Worm (Caenorhabditis elegans) whole organism, late embryonic: Measurements from ENCODE around the gene stdh-2.

Source experiments
- C08G9.2 ChIP-seq: sonication (generic microtip); optimal IDR thresholded peaks from 2 replicates; lab custom pipeline; 2016; ENCODE audit warnings: mild to moderate bottlenecking, missing genetic modification characterization, moderate library complexity, missing compliant biosample characterization
- C38D4.7 ChIP-seq: fragments of 200-800 bp; sonication (Bioruptor generic); optimal IDR thresholded peaks from 2 replicates; lab custom pipeline; 2018; ENCODE audit warnings: mild to moderate bottlenecking, missing genetic modification characterization, moderate library complexity, missing compliant biosample characterization
- F13H6.1 ChIP-seq: sonication (generic microtip); optimal IDR thresholded peaks from 2 replicates; lab custom pipeline; 2016; ENCODE audit warnings: missing genetic modification characterization, missing compliant biosample characterization
- K09A11.1 ChIP-seq: sonication (generic microtip); optimal IDR thresholded peaks from 2 replicates; lab custom pipeline; 2017; ENCODE audit warnings: antibody characterized with exemption, mild to moderate bottlenecking, missing genetic modification characterization, missing compliant biosample characterization; ENCODE audit not compliant: insufficient read depth
- ceh-14 ChIP-seq: sonication (generic microtip); optimal IDR thresholded peaks from 2 replicates; lab custom pipeline; 2016; ENCODE audit warnings: missing genotype, missing genetic modification characterization, missing compliant biosample characterization
- ceh-30 ChIP-seq: fragments of 150-350 bp; optimal IDR thresholded peaks from 2 replicates; lab custom pipeline; 2014; ENCODE audit warnings: missing biosample characterization, missing genetic modification characterization
- ceh-31 ChIP-seq: sonication (generic microtip); optimal IDR thresholded peaks from 2 replicates; lab custom pipeline; 2016; ENCODE audit warnings: missing genetic modification characterization, missing compliant biosample characterization
- ceh-6 ChIP-seq: fragments of 200-800 bp; sonication (Bioruptor generic); optimal IDR thresholded peaks from 2 replicates; lab custom pipeline; 2018; ENCODE audit warnings: mild to moderate bottlenecking, missing genetic modification characterization, missing compliant biosample characterization
- dmd-4 ChIP-seq: sonication (generic microtip); optimal IDR thresholded peaks from 2 replicates; lab custom pipeline; 2016; ENCODE audit warnings: borderline replicate concordance, missing genetic modification characterization, missing compliant biosample characterization
- elt-4 ChIP-seq: sonication (generic microtip); optimal IDR thresholded peaks from 2 replicates; lab custom pipeline; 2016; ENCODE audit warnings: missing genetic modification characterization, missing compliant biosample characterization
- ets-4 ChIP-seq: sonication (generic microtip); optimal IDR thresholded peaks from 2 replicates; lab custom pipeline; 2016; ENCODE audit warnings: missing genetic modification characterization, missing compliant biosample characterization
- fax-1 ChIP-seq: sonication (generic microtip); optimal IDR thresholded peaks from 2 replicates; lab custom pipeline; 2016; ENCODE audit warnings: missing genotype, missing genetic modification characterization, missing compliant biosample characterization
- fkh-10 ChIP-seq: fragments of 150-350 bp; optimal IDR thresholded peaks from 2 replicates; lab custom pipeline; 2014; ENCODE audit warnings: missing biosample characterization, missing genetic modification reagents, missing genetic modification characterization
- fkh-6 ChIP-seq: sonication (generic microtip); optimal IDR thresholded peaks from 2 replicates; lab custom pipeline; 2016; ENCODE audit warnings: missing genetic modification characterization, missing compliant biosample characterization
- hlh-15 ChIP-seq: sonication (generic microtip); optimal IDR thresholded peaks from 2 replicates; lab custom pipeline; 2016; ENCODE audit warnings: missing genetic modification characterization, missing compliant biosample characterization
- hlh-8 ChIP-seq: sonication (generic microtip); optimal IDR thresholded peaks from 2 replicates; lab custom pipeline; 2016; ENCODE audit warnings: missing genotype, missing genetic modification characterization, missing compliant biosample characterization
- lim-6 ChIP-seq: sonication (generic microtip); optimal IDR thresholded peaks from 2 replicates; lab custom pipeline; 2016; ENCODE audit warnings: missing genetic modification characterization, missing compliant biosample characterization
- madf-2 ChIP-seq: sonication (generic microtip); optimal IDR thresholded peaks from 2 replicates; lab custom pipeline; 2017; ENCODE audit warnings: missing genetic modification characterization, missing compliant biosample characterization
- nhr-232 ChIP-seq: sonication (generic microtip); optimal IDR thresholded peaks from 2 replicates; lab custom pipeline; 2016; ENCODE audit warnings: missing genetic modification characterization, missing compliant biosample characterization
- npax-4 ChIP-seq: sonication (generic microtip); optimal IDR thresholded peaks from 2 replicates; lab custom pipeline; 2016; ENCODE audit warnings: missing genetic modification characterization, missing compliant biosample characterization
- odd-2 ChIP-seq: sonication (generic microtip); optimal IDR thresholded peaks from 2 replicates; lab custom pipeline; 2017; ENCODE audit warnings: antibody characterized with exemption, mild to moderate bottlenecking, missing genetic modification characterization, missing compliant biosample characterization
- pag-3 ChIP-seq: sonication (generic microtip); optimal IDR thresholded peaks from 2 replicates; lab custom pipeline; 2016; ENCODE audit warnings: missing compliant biosample characterization, missing genetic modification characterization, borderline replicate concordance
- pat-9 ChIP-seq: fragments of 200-800 bp; sonication (Bioruptor generic); optimal IDR thresholded peaks from 2 replicates; lab custom pipeline; 2018; ENCODE audit warnings: mild to moderate bottlenecking, missing genetic modification characterization, moderate library complexity, missing compliant biosample characterization
- pax-1 ChIP-seq: fragments of 150-350 bp; optimal IDR thresholded peaks from 2 replicates; lab custom pipeline; 2014; ENCODE audit warnings: missing biosample characterization, missing genetic modification characterization
- pha-2 ChIP-seq: sonication (generic microtip); optimal IDR thresholded peaks from 2 replicates; lab custom pipeline; 2017; ENCODE audit warnings: mild to moderate bottlenecking, missing genetic modification characterization, missing compliant biosample characterization
- pha-4 ChIP-seq: fragments of 150-350 bp; optimal IDR thresholded peaks from 2 replicates; lab custom pipeline; 2018; ENCODE audit warnings: missing biosample characterization, missing genetic modification reagents, missing genetic modification characterization
- pqm-1 ChIP-seq: sonication (generic microtip); optimal IDR thresholded peaks from 2 replicates; lab custom pipeline; 2016; ENCODE audit warnings: missing genetic modification characterization, missing compliant biosample characterization
- sdc-2 ChIP-seq: sonication (generic microtip); optimal IDR thresholded peaks from 2 replicates; lab custom pipeline; 2016; ENCODE audit warnings: missing genotype, missing genetic modification characterization, missing compliant biosample characterization
- tbx-2 ChIP-seq: sonication (generic microtip); optimal IDR thresholded peaks from 2 replicates; lab custom pipeline; 2016; ENCODE audit warnings: missing genetic modification characterization, missing compliant biosample characterization
- unc-3 ChIP-seq, 2 experiments: fragments of 200-800 bp in 1 of 2; sonication (Bioruptor generic) in 1 of 2; sonication (generic microtip) in 1 of 2; conservative IDR thresholded peaks in 1 of 2; optimal IDR thresholded peaks in 1 of 2; 2 replicates each; pipeline versions ENCODE4 v1.3.6 to Lab custom; 2016 to 2022; ENCODE audit warnings: missing compliant biosample characterization in 2 of 2, missing genetic modification characterization in 2 of 2, missing genetic modification reagents in 1 of 2

The stdh-2 gene

DNA sequence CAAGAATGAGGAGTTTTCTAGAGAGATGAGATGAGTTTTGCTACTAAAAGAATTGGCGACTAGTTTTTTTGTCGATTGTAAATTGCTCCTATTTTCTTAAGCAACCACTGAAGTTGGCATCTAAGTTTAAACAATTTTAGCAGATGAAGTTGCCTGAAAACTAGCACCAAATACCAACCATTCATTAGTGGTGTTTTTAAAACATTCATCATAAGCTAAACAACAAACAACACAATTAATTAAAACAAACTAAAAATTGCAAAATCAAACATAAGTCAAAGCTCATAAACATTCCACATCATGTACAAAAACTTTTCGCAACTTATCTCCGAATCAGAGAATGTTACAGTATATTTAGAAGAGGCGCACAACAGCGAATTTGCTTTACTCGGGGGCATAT lies 42.0 kb upstream of the stdh-2 start, which contains the start of gene srz-13:
TSS of gene srz-13 (plus strand) at position 301 of the 400 bp plus-strand sequence.
- TF ChIP-seq pqm-1 (tag; lab: Kevin White, UChicago) (no peak), hlh-8 (tag; lab: Kevin White, UChicago) (no peak), ceh-31 (tag; lab: Kevin White, UChicago) (no peak), F13H6.1 (tag; lab: Kevin White, UChicago) (no peak), pha-4 (tag; lab: Kevin White, UChicago) (no peak), pha-2 (tag; lab: Kevin White, UChicago) (no peak), dmd-4 (tag; lab: Kevin White, UChicago) (no peak)

DNA sequence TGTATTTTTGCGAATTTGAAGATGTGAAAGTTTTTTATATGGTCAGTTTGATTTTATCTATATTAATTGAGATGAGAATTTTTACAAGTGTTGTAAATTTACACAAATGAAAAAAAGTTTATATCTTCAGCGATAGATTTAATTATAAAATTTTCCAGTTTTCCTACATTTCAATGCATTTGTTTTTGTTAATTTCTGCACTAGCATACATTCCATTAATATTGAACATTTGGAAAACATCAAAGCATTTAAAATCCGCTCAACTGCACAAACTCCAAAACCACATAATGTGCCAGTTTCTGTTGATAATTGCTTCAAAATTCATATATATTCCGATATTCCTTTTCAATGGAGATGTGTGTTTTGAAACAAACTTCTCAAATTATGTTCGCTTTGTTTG lies 41.2 kb upstream of the stdh-2 start, which contains the start of gene srh-277:
TSS of gene srh-277 (plus strand) at position 301 of the 400 bp plus-strand sequence.
- TF ChIP-seq pax-1 (tag; lab: Kevin White, UChicago), result no peak

DNA sequence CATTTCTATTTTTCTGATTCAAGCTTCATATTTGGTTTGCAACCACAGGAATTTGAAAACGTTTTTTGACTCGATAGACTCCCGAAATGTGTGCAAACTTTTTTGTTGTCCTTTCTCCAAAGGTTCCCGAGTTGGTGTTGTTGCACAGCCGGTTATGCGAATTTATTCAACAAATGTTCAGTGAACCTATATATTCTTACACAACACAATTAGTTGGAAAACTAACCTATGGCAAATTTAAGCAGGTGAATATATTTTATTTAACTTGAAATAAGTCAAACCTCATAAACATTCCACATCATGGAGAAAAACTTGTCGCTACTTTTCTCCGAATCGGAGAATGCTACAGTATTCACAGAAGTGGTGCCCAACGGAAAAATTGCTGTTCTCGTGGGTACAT lies 40.8 kb upstream of the stdh-2 start, which contains the start of gene srz-14:
TSS of gene srz-14 (plus strand) at position 301 of the 400 bp plus-strand sequence.
- TF ChIP-seq ceh-14 (no peak), lim-6 (no peak), fkh-10 (GFP tag; lab: Kevin White, UChicago) (no peak), C08G9.2 (tag; lab: Kevin White, UChicago) (no peak), madf-2 (tag; lab: Kevin White, UChicago) (no peak), K09A11.1 (no peak), hlh-15 (tag; lab: Kevin White, UChicago) (no peak), C38D4.7 (GFP tag; lab: Kevin White, UChicago) (no peak)

DNA sequence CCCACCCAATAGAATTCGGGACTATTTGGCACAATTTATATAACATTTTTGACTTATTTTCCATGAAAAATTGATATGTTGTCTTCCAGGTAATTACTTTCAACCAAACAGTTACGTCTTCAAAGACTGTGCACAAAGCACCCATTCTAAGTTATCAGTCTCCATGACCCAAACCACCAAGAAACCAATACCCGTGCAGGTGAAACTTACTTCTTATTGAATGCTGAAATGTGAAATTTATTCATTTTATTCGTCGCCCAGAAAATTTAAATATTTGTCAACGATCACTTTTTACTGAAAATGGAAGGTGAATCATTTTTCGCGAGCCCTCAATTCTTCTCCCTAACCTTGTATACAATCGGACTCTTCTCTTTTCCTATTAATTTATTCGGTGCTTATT lies 33.6 kb upstream of the stdh-2 start, which contains the start of gene srh-281:
TSS of gene srh-281 (plus strand) at position 301 of the 400 bp plus-strand sequence.
- TF ChIP-seq elt-4 (tag; lab: Kevin White, UChicago), result no peak

DNA sequence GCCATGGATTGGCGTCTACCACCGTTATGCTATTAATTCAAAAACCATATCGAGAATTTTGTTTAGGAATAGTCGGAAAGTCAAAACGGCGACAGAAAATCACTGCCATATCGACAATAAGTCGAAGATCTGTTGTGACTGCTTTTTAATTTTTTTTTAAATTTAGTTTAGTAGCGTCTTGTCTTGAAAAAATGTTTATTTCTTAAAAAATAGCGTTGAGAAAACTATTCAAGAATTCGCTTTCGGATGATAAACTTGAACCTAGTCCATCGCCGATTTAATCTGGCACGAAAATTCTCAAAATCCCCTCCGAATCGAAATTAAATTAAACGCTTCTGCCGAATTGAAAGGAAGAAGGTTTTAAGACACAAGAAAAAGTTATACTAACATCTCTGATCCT lies 32.0 kb upstream of the stdh-2 start, which contains the start of gene srh-279:
TSS of gene srh-279 (plus strand) at position 301 of the 400 bp plus-strand sequence.
- TF ChIP-seq C08G9.2 (tag; lab: Kevin White, UChicago) (no peak), ceh-6 (GFP tag; lab: Kevin White, UChicago) (no peak), pat-9 (tag; lab: Kevin White, UChicago) (no peak), elt-4 (tag; lab: Kevin White, UChicago) (no peak), K09A11.1 (no peak)

DNA sequence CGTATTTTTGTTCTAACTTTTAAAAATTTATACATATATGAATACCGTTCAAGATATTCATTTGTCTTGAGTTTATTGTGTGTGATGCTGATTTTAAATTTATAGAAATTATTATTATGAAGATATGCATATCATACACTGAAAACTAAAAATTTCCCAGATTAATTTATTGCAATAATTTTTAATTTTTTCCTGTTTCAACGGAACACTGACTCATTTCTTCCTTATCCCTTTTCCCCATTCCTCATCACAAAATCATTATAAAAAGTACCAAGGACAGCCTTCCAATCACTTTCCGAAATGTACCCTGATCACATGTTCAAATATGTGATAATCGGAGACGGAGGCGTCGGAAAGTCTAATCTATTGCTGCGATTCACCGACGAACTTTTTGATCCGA lies 29.5 kb upstream of the stdh-2 start, which contains the start of gene rabr-4:
TSS of gene rabr-4 (plus strand) at position 301 of the 400 bp plus-strand sequence.
- TF ChIP-seq pag-3 (tag; lab: Kevin White, UChicago) (no peak), odd-2 (tag; lab: Kevin White, UChicago) (no peak), ceh-30 (tag; lab: Kevin White, UChicago) (no peak), nhr-232 (tag; lab: Kevin White, UChicago) (no peak), C38D4.7 (GFP tag; lab: Kevin White, UChicago) (no peak), npax-4 (tag; lab: Kevin White, UChicago) (no peak), F13H6.1 (tag; lab: Kevin White, UChicago) (no peak), sdc-2 (tag; lab: Kevin White, UChicago) (no peak), unc-3 (GFP tag; conservative IDR thresholded peaks at IDR 0.05; lab: Robert Waterston, UW) (no peak), unc-3 (tag; optimal IDR thresholded peaks at IDR 0.05; lab: Kevin White, UChicago) (no peak)
- TF ChIP-seq, all 69 proteins: peak for 0

DNA sequence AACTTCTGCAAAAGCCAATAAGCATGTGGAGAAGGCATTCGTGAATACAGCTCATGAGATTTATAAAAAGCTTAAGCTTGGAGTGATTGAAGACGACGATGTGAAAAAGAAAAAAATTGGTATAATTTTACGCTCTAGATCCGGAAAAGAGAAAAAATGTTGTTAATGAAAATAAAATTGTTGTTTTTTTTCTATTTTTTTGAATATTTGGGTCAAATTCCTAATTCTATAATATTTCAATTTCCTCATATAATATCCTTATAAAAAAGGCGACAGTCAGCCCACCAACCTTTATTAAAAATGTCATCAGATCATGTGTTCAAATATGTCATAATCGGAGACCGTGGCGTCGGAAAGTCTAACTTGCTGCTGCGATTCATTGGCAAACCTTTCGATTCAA lies 28.7 kb upstream of the stdh-2 start, which contains the start of gene rabr-3:
TSS of gene rabr-3 (plus strand) at position 301 of the 400 bp plus-strand sequence.
- TF ChIP-seq ceh-14 (no peak), ceh-31 (tag; lab: Kevin White, UChicago) (no peak), fax-1 (no peak), odd-2 (tag; lab: Kevin White, UChicago) (no peak), tbx-2 (tag; lab: Kevin White, UChicago) (no peak), fkh-6 (tag; lab: Kevin White, UChicago) (no peak), ets-4 (tag; lab: Kevin White, UChicago) (no peak), nhr-232 (tag; lab: Kevin White, UChicago) (no peak), ceh-6 (GFP tag; lab: Kevin White, UChicago) (no peak), pat-9 (tag; lab: Kevin White, UChicago) (no peak), F13H6.1 (tag; lab: Kevin White, UChicago) (no peak), fkh-10 (GFP tag; lab: Kevin White, UChicago) (no peak), C38D4.7 (GFP tag; lab: Kevin White, UChicago) (no peak)
